Fruit fly (Drosophila melanogaster): ENCODE results near the gene CG32939.

dm6 chr3R:9725121-9725956 lies 32.5 kb downstream of the CG32939 start, which contains the start of gene hyd:
- TF ChIP-seq psq (optimal IDR thresholded peaks at IDR 0.05) (no peak), h (optimal IDR thresholded peaks at IDR 0.05) (no peak), insv (optimal IDR thresholded peaks at IDR 0.05) (no peak)

Measured in Kc167 (cell line).